Worm (Caenorhabditis elegans) whole organism, midembryonic: ENCODE results near the gene msi-1.

ENCODE experiments used
- T22C8.4 ChIP-seq: fragments of 200-800 bp; sonication (Bioruptor generic); IDR thresholded peaks from 2 replicates; pipeline ENCODE4 v1.3.6; 2022; ENCODE audit warnings: missing genetic modification characterization, missing compliant biosample characterization
- flt-1 ChIP-seq: fragments of 200-800 bp; sonication (Bioruptor generic); IDR thresholded peaks from 2 replicates; pipeline ENCODE4 v1.3.6; 2022; ENCODE audit warnings: missing genetic modification characterization, missing compliant biosample characterization
- klf-2 ChIP-seq: fragments of 200-800 bp; sonication (Bioruptor generic); conservative IDR thresholded peaks from 2 replicates; pipeline ENCODE4 v1.3.6; 2022; ENCODE audit warnings: missing genetic modification reagents, missing genetic modification characterization, missing compliant biosample characterization
- med-1 ChIP-seq: sonication (generic microtip); optimal IDR thresholded peaks from 2 replicates; lab custom pipeline; 2017; ENCODE audit warnings: missing genetic modification characterization, mild to moderate bottlenecking, missing compliant biosample characterization, antibody characterized with exemption, missing genetic modification reagents; ENCODE audit not compliant: insufficient read depth
- ref-1 ChIP-seq: fragments of 200-800 bp; sonication (Bioruptor generic); conservative IDR thresholded peaks from 2 replicates; pipeline ENCODE4 v1.3.6; 2022; ENCODE audit warnings: missing genetic modification reagents, missing genetic modification characterization, missing compliant biosample characterization
- tab-1 ChIP-seq: fragments of 200-800 bp; sonication (Bioruptor generic); IDR thresholded peaks from 2 replicates; pipeline ENCODE4 v1.3.6; 2022; ENCODE audit warnings: missing genetic modification characterization, missing compliant biosample characterization
- ztf-23 ChIP-seq: fragments of 200-800 bp; sonication (Bioruptor generic); IDR thresholded peaks from 2 replicates; pipeline ENCODE4 v1.3.6; 2022; ENCODE audit warnings: missing genetic modification reagents, missing genetic modification characterization, missing compliant biosample characterization
- ztf-29 ChIP-seq: fragments of 200-800 bp; sonication (Bioruptor generic); IDR thresholded peaks from 2 replicates; pipeline ENCODE4 v1.3.6; 2022; ENCODE audit warnings: missing genetic modification reagents, missing genetic modification characterization, missing compliant biosample characterization

- TF ChIP-seq ztf-29 (GFP tag; lab: Robert Waterston, UW) (no peak), tab-1 (GFP tag; lab: Robert Waterston, UW) (no peak), klf-2 (GFP tag; lab: Robert Waterston, UW) (no peak), ztf-23 (no peak), ref-1 (no peak), T22C8.4 (GFP tag; lab: Robert Waterston, UW) (no peak), flt-1 (GFP tag; lab: Robert Waterston, UW) (no peak), med-1 (GFP tag; lab: Kevin White, UChicago) (no peak)
Observed at ce11 chrIII:3927450-3927849, 48.7 kb downstream of the msi-1 start.
